Worm (Caenorhabditis elegans): ENCODE data around the gene H06H21.11.
"Not testable (repeated sequence)": the region's sequence is repeated elsewhere in the genome, so short reads cannot be mapped to it uniquely, and the experiment has no call there.

Gene H06H21.11

DNA sequence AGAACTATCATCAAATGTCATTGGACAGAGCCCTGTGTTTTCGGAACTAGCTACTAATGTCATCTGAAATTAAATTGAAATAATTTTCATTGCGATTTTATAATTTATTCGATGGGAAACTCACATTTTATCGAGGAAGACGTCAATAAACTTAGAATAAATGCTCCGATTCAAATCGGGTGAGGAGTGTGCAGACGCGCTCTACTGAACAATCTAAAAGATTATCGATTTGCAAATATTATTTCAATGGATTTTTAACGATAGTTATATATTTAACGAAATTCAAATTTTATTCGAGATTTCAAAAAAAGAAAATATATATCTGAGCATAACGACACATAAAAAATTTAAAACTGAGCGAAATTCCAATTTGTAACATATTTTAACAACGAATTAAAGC lies 8.0 kb downstream of the H06H21.11 start, which contains the start of gene eor-1 (continued):
- TF ChIP-seq ceh-100 (GFP tag; IDR thresholded peaks at IDR 0.05): no peak
- no peak for TF ChIP-seq F33H1.4 (GFP tag; IDR thresholded peaks at IDR 0.05)
- no peak for TF ChIP-seq ceh-58 (GFP tag; IDR thresholded peaks at IDR 0.05)

DNA sequence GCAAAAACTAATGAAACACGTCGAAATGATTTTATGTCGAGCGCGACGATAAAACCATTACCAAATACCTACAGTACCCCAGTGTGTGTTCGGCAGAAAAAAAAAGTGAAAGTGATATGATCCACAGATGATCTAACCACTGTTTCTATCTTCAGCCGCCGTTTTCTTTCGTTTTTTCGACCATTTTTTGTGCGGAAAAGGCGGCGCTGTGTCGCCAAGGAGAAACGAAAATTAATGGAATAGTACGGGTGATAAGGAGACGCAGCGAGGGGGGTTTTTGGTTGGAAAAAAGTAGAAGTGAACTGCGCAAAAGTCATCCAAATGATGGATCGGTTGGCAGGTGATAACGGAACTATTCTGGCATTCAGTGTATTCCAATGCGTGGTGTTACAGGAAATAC lies 12.0 kb downstream of the H06H21.11 start:
- TF ChIP-seq hlh-26 (GFP tag; conservative IDR thresholded peaks at IDR 0.05): no peak
- 0 out of 2 replicates have a peak, but pooled peaks have one; percentile 9 for TF ChIP-seq hmg-1.2 (GFP tag; IDR thresholded peaks at IDR 0.05)

DNA sequence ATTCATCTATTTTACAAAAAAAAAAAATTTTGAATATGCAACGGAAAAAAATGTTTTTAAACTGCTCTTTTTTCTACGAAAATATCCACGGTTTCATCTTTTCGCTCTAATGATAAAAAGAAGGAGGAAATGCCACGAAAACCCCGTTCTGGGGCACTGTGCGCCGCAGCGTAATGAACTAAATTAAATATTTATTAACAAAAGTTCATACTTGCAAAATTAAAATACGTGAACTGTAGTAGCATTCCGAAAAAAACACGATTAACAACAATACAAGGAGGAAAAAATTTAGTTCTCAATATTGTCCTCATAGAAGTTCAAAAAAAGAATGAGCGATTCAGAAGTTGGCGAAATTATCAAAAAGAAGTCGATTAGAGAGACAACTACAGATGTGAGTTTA lies 17.7 kb downstream of the H06H21.11 start, which contains the start of gene R11E3.1:
Gene R11E3.1 (plus strand): TSS at position 301 of the 400 bp plus-strand sequence.
- no peak for TF ChIP-seq rpc-1 (optimal IDR thresholded peaks at IDR 0.05)
- TF ChIP-seq rpc-1 (tag; optimal IDR thresholded peaks at IDR 0.05): no peak
- TF ChIP-seq C17E4.6 (GFP tag; IDR thresholded peaks at IDR 0.05): no peak
- TF ChIP-seq gei-17 (GFP tag; optimal IDR thresholded peaks at IDR 0.05): no peak
- no peak for TF ChIP-seq rec-8 (tag; optimal IDR thresholded peaks at IDR 0.05)
- TF ChIP-seq hmg-20 (GFP tag; IDR thresholded peaks at IDR 0.05): no peak
- no peak for TF ChIP-seq ztf-22 (GFP tag; optimal IDR thresholded peaks at IDR 0.05)
- no peak for TF ChIP-seq hlh-12 (tag; optimal IDR thresholded peaks at IDR 0.05)
- TF ChIP-seq snpc-3.4 (tag; optimal IDR thresholded peaks at IDR 0.05): no peak

DNA sequence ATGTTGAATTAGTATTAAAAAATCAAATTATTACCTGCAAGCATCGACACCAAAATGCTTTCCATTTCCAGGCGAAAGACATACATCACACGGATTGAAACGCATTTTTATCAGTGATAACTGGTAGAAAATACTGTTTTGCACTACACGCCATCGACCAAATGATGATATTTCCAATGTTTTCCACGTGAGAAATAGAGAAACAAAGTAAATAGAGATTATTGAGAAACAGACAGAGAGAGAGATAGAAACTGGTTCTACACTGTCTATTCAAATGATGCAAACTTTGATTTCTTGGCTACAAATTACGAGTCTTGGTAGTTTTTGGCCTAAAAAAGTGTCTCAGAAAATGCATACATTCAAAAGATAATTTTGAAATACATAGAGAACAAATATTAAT lies 18.8 kb downstream of the H06H21.11 start, which contains the start of gene nhr-104:
Gene nhr-104 (minus strand): TSS at position 361 of the 400 bp plus-strand sequence.
- TF ChIP-seq F10E7.11 (tag; optimal IDR thresholded peaks at IDR 0.05) (no peak), ZK185.1 (tag; optimal IDR thresholded peaks at IDR 0.05; ENCODE audit: poor library complexity, severe bottlenecking) (no peak), ceh-40 (GFP tag; IDR thresholded peaks at IDR 0.05) (no peak), pha-4 (tag; optimal IDR thresholded peaks at IDR 0.05) (peak; percentile 56), fkh-3 (tag; optimal IDR thresholded peaks at IDR 0.05) (no peak), nfyb-1 (GFP tag; IDR thresholded peaks at IDR 0.05) (no peak), B0336.3 (GFP tag; IDR thresholded peaks at IDR 0.05) (no peak), somi-1 (GFP tag; optimal IDR thresholded peaks at IDR 0.05) (no peak), hmg-1.2 (GFP tag; IDR thresholded peaks at IDR 0.05) (peak; percentile 45; the same call in 1 of the 2 replicates), Y67H2A.10 (GFP tag; conservative IDR thresholded peaks at IDR 0.05) (no peak), nhr-80 (tag; optimal IDR thresholded peaks at IDR 0.05) (peak; percentile 80), ceh-58 (GFP tag; IDR thresholded peaks at IDR 0.05) (no peak), egrh-3 (GFP tag; IDR thresholded peaks at IDR 0.05) (no peak), K12H6.12 (tag; optimal IDR thresholded peaks at IDR 0.05) (no peak), F52B5.7 (tag; optimal IDR thresholded peaks at IDR 0.05) (no peak), Y53G8AR.9 (GFP tag; conservative IDR thresholded peaks at IDR 0.05) (no peak), hlh-12 (tag; optimal IDR thresholded peaks at IDR 0.05) (no peak), lin-40 (tag; optimal IDR thresholded peaks at IDR 0.05) (peak; percentile 45), F23B12.7 (tag; optimal IDR thresholded peaks at IDR 0.05; ENCODE audit: insufficient read depth) (no peak), efl-1 (GFP tag; optimal IDR thresholded peaks at IDR 0.05) (no peak), attf-5 (GFP tag; optimal IDR thresholded peaks at IDR 0.05) (peak; percentile 38), mxl-1 (tag; optimal IDR thresholded peaks at IDR 0.05) (no peak)

DNA sequence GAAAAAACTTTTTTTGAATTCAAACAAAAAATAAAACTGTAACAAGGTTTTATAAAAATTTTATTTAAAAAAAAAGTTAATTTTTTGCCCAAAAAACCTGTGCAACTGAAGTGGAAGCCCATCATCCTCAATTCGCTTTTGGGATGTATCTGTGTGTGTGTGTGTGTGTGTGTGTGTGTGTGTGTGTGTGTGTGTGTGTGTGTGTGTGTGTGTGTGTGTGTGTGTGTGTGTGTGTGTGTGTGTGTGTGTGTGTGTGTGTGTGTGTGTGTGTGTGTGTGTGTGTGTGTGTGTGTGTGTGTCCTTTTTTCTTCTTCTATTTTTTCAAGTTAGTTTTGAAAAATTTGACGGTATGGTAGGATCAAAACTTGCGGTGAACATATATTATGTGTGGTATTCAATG lies 22.4 kb downstream of the H06H21.11 start:
- TF ChIP-seq tbp1 (GFP tag; optimal IDR thresholded peaks at IDR 0.05) (peak; percentile 5), egrh-3 (GFP tag; IDR thresholded peaks at IDR 0.05) (peak; percentile 58; the same call in 1 of the 2 replicates), hmg-1.2 (GFP tag; IDR thresholded peaks at IDR 0.05) (peak; percentile 34; the same call in 1 of the 2 replicates), snpc-4 (tag; optimal IDR thresholded peaks at IDR 0.05) (peak in 1 of 4 experiments; percentile 52)
- not testable (repeated sequence) for TF ChIP-seq snpc-4 (GFP tag; optimal IDR thresholded peaks at IDR 0.05)

Data from whole organism, young adult.